Worm (Caenorhabditis elegans) whole organism, midembryonic: ENCODE measurements around the gene K06A4.7.

Experiments
- T22C8.4 ChIP-seq: fragments of 200-800 bp; sonication (Bioruptor generic); IDR thresholded peaks from 2 replicates; pipeline ENCODE4 v1.3.6; 2022; ENCODE audit warnings: missing genetic modification characterization, missing compliant biosample characterization
- cog-1 ChIP-seq: sonication (generic microtip); optimal IDR thresholded peaks from 2 replicates; lab custom pipeline; 2016; ENCODE audit warnings: missing genetic modification characterization, missing compliant biosample characterization
- flt-1 ChIP-seq: fragments of 200-800 bp; sonication (Bioruptor generic); IDR thresholded peaks from 2 replicates; pipeline ENCODE4 v1.3.6; 2022; ENCODE audit warnings: missing genetic modification characterization, missing compliant biosample characterization
- klf-2 ChIP-seq: fragments of 200-800 bp; sonication (Bioruptor generic); conservative IDR thresholded peaks from 2 replicates; pipeline ENCODE4 v1.3.6; 2022; ENCODE audit warnings: missing genetic modification reagents, missing genetic modification characterization, missing compliant biosample characterization
- med-1 ChIP-seq: sonication (generic microtip); optimal IDR thresholded peaks from 2 replicates; lab custom pipeline; 2017; ENCODE audit warnings: missing genetic modification characterization, mild to moderate bottlenecking, missing compliant biosample characterization, antibody characterized with exemption, missing genetic modification reagents; ENCODE audit not compliant: insufficient read depth
- ref-1 ChIP-seq: fragments of 200-800 bp; sonication (Bioruptor generic); conservative IDR thresholded peaks from 2 replicates; pipeline ENCODE4 v1.3.6; 2022; ENCODE audit warnings: missing genetic modification reagents, missing genetic modification characterization, missing compliant biosample characterization
- tab-1 ChIP-seq: fragments of 200-800 bp; sonication (Bioruptor generic); IDR thresholded peaks from 2 replicates; pipeline ENCODE4 v1.3.6; 2022; ENCODE audit warnings: missing genetic modification characterization, missing compliant biosample characterization
- ztf-23 ChIP-seq: fragments of 200-800 bp; sonication (Bioruptor generic); IDR thresholded peaks from 2 replicates; pipeline ENCODE4 v1.3.6; 2022; ENCODE audit warnings: missing genetic modification reagents, missing genetic modification characterization, missing compliant biosample characterization
- ztf-29 ChIP-seq: fragments of 200-800 bp; sonication (Bioruptor generic); IDR thresholded peaks from 2 replicates; pipeline ENCODE4 v1.3.6; 2022; ENCODE audit warnings: missing genetic modification reagents, missing genetic modification characterization, missing compliant biosample characterization

The K06A4.7 gene

ce11 chrV:9518832-9519231 is 27.5 kb upstream of the K06A4.7 start, which contains the start of gene C50F4.8:
TSS of gene C50F4.8 (minus strand) at chrV:9518859.
- TF ChIP-seq klf-2 (no peak), ref-1 (no peak), T22C8.4 (GFP tag; lab: Robert Waterston, UW) (no peak), ztf-29 (GFP tag; lab: Robert Waterston, UW) (no peak), tab-1 (no peak), cog-1 (no peak), flt-1 (no peak), med-1 (no peak), ztf-23 (GFP tag; lab: Robert Waterston, UW) (no peak)

ce11 chrV:9516280-9516679 is 25.0 kb upstream of the K06A4.7 start:
- TF ChIP-seq T22C8.4 (GFP tag; lab: Robert Waterston, UW) (no peak), ztf-23 (GFP tag; lab: Robert Waterston, UW) (no peak), med-1 (no peak), cog-1 (no peak), klf-2 (no peak), tab-1 (no peak), flt-1 (no peak), ztf-29 (GFP tag; lab: Robert Waterston, UW) (no peak), ref-1 (no peak)

- TF ChIP-seq klf-2: no peak
- TF ChIP-seq ref-1: no peak
- no peak for TF ChIP-seq T22C8.4 (GFP tag; lab: Robert Waterston, UW)
- no peak for TF ChIP-seq tab-1
- TF ChIP-seq cog-1: no peak
- TF ChIP-seq ztf-29 (GFP tag; lab: Robert Waterston, UW): no peak
- no peak for TF ChIP-seq flt-1
- TF ChIP-seq med-1: no peak
- TF ChIP-seq ztf-23 (GFP tag; lab: Robert Waterston, UW): no peak
Observed at ce11 chrV:9513590-9513989, 22.3 kb upstream of the K06A4.7 start, which contains the start of gene eif-2Bdelta. TSS of gene eif-2Bdelta (plus strand) at chrV:9513824.

- no peak for TF ChIP-seq med-1
- no peak for TF ChIP-seq T22C8.4 (GFP tag; lab: Robert Waterston, UW)
Observed at ce11 chrV:9509597-9509996, 18.3 kb upstream of the K06A4.7 start.

ce11 chrV:9507742-9508141 is 16.5 kb upstream of the K06A4.7 start, which contains the start of gene acs-14:
TSS of gene acs-14 (plus strand) at chrV:9508132.
- TF ChIP-seq ztf-29 (GFP tag; lab: Robert Waterston, UW): no peak
- no peak for TF ChIP-seq tab-1
- no peak for TF ChIP-seq med-1
- TF ChIP-seq ztf-23 (GFP tag; lab: Robert Waterston, UW): no peak
- no peak for TF ChIP-seq ref-1
- no peak for TF ChIP-seq flt-1
- no peak for TF ChIP-seq klf-2
- no peak for TF ChIP-seq T22C8.4 (GFP tag; lab: Robert Waterston, UW)
- TF ChIP-seq cog-1: no peak

- TF ChIP-seq ref-1 (no peak), ztf-29 (GFP tag; lab: Robert Waterston, UW) (no peak), ztf-23 (GFP tag; lab: Robert Waterston, UW) (no peak), tab-1 (no peak), klf-2 (no peak), med-1 (no peak), cog-1 (no peak), flt-1 (no peak), T22C8.4 (GFP tag; lab: Robert Waterston, UW) (no peak)
Observed at ce11 chrV:9506931-9507330, 15.6 kb upstream of the K06A4.7 start.

ce11 chrV:9504474-9504960 is 13.2 kb upstream of the K06A4.7 start, which contains the start of gene haao-1:
TSS of gene haao-1 (plus strand) at chrV:9504910.
- no peak for TF ChIP-seq cog-1
- TF ChIP-seq tab-1: no peak
- no peak for TF ChIP-seq T22C8.4 (GFP tag; lab: Robert Waterston, UW)
- TF ChIP-seq flt-1: no peak
- no peak for TF ChIP-seq ref-1
- no peak for TF ChIP-seq med-1
- TF ChIP-seq klf-2: no peak
- TF ChIP-seq ztf-23 (GFP tag; lab: Robert Waterston, UW): no peak
- no peak for TF ChIP-seq ztf-29 (GFP tag; lab: Robert Waterston, UW)

ce11 chrV:9503152-9503817 is 12.0 kb upstream of the K06A4.7 start:
- TF ChIP-seq klf-2 (peak; percentile 83), ztf-29 (GFP tag; lab: Robert Waterston, UW) (peak; percentile 79; the same call in 1 of the 2 replicates), med-1 (peak; percentile 41), tab-1 (peak; percentile 94), T22C8.4 (GFP tag; lab: Robert Waterston, UW) (peak; percentile 95), ztf-23 (GFP tag; lab: Robert Waterston, UW) (peak; percentile 95), cog-1 (peak; percentile 78), ref-1 (peak; percentile 84), flt-1 (peak; percentile 97)

ce11 chrV:9500826-9501451 is 9.6 kb upstream of the K06A4.7 start, which contains the start of gene swt-5:
TSS of gene swt-5 (plus strand) at chrV:9501401.
- TF ChIP-seq med-1: no peak
- no peak for TF ChIP-seq ztf-23 (GFP tag; lab: Robert Waterston, UW)
- TF ChIP-seq ref-1: no peak
- no peak for TF ChIP-seq tab-1
- no peak for TF ChIP-seq ztf-29 (GFP tag; lab: Robert Waterston, UW)
- TF ChIP-seq flt-1: no peak
- no peak for TF ChIP-seq cog-1
- TF ChIP-seq klf-2: no peak
- no peak for TF ChIP-seq T22C8.4 (GFP tag; lab: Robert Waterston, UW)

ce11 chrV:9499295-9499694 is 8.0 kb upstream of the K06A4.7 start:
- TF ChIP-seq tab-1: no peak
- TF ChIP-seq flt-1: no peak
- no peak for TF ChIP-seq ztf-29 (GFP tag; lab: Robert Waterston, UW)
- no peak for TF ChIP-seq ztf-23 (GFP tag; lab: Robert Waterston, UW)
- no peak for TF ChIP-seq ref-1
- no peak for TF ChIP-seq T22C8.4 (GFP tag; lab: Robert Waterston, UW)
- TF ChIP-seq med-1: no peak
- no peak for TF ChIP-seq klf-2
- no peak for TF ChIP-seq cog-1
